Fruit fly (Drosophila melanogaster) whole organism, embryonic: ENCODE data around the gene Reg-2.

ENCODE experiments used
- CG10321 ChIP-seq: fragments of 200-800 bp; sonication (Bioruptor generic); IDR thresholded peaks from 2 replicates; pipeline ENCODE4 v1.3.6; 2022; ENCODE audit warnings: missing biosample characterization, missing genetic modification characterization
- CG11247 ChIP-seq: fragments of 200-800 bp; sonication (Bioruptor generic); IDR thresholded peaks from 2 replicates; pipeline ENCODE4 v1.3.6; 2022; ENCODE audit warnings: missing biosample characterization, missing genetic modification characterization
- CG12071 ChIP-seq: fragments of 200-800 bp; sonication (Bioruptor generic); optimal IDR thresholded peaks from 3 replicates; lab custom pipeline; 2018; ENCODE audit warnings: missing biosample characterization, mild to moderate bottlenecking, missing genetic modification characterization
- CG12104 ChIP-seq: fragments of 200-800 bp; sonication (Bioruptor generic); optimal IDR thresholded peaks from 3 replicates; lab custom pipeline; 2016; ENCODE audit warnings: missing biosample characterization, missing genetic modification characterization
- CG14050 ChIP-seq: fragments of 200-800 bp; sonication (Bioruptor generic); IDR thresholded peaks from 3 replicates; pipeline ENCODE4 v1.3.6; 2022; ENCODE audit warnings: missing biosample characterization, missing genetic modification characterization
- CG17186 ChIP-seq: fragments of 200-800 bp; sonication (Bioruptor generic); optimal IDR thresholded peaks from 3 replicates; lab custom pipeline; 2017; ENCODE audit warnings: missing biosample characterization, missing genetic modification reagents, missing genetic modification characterization
- CG17361 ChIP-seq: fragments of 200-800 bp; sonication (Bioruptor generic); IDR thresholded peaks from 3 replicates; pipeline ENCODE4 v1.3.6; 2022; ENCODE audit warnings: missing biosample characterization, missing genetic modification characterization
- CG1792 ChIP-seq: fragments of 200-800 bp; sonication (Bioruptor generic); optimal IDR thresholded peaks from 2 replicates; lab custom pipeline; 2016; ENCODE audit warnings: missing biosample characterization, missing genetic modification characterization
- CG2678 ChIP-seq: fragments of 200-800 bp; sonication (Bioruptor generic); optimal IDR thresholded peaks from 3 replicates; lab custom pipeline; 2019; ENCODE audit warnings: missing biosample characterization, mild to moderate bottlenecking, missing genetic modification characterization, moderate library complexity
- CG2712 ChIP-seq: fragments of 200-800 bp; optimal IDR thresholded peaks from 3 replicates; lab custom pipeline; 2019; ENCODE audit warnings: missing biosample characterization, mild to moderate bottlenecking, missing genetic modification characterization, moderate library complexity
- CG3065 ChIP-seq: fragments of 200-800 bp; sonication (Bioruptor generic); optimal IDR thresholded peaks from 2 replicates; lab custom pipeline; 2016; ENCODE audit warnings: missing biosample characterization, missing genetic modification characterization
- CG31388 ChIP-seq: fragments of 200-800 bp; sonication (Bioruptor generic); optimal IDR thresholded peaks from 2 replicates; lab custom pipeline; 2016; ENCODE audit warnings: missing biosample characterization, missing genetic modification characterization
- CG3847 ChIP-seq: fragments of 200-800 bp; sonication (Bioruptor generic); IDR thresholded peaks from 2 replicates; pipeline ENCODE4 v1.3.6; 2022; ENCODE audit warnings: missing biosample characterization, missing genetic modification characterization
- CG7928 ChIP-seq: fragments of 200-800 bp; sonication (Bioruptor generic); optimal IDR thresholded peaks from 2 replicates; lab custom pipeline; 2017; ENCODE audit warnings: missing biosample characterization, mild to moderate bottlenecking, missing genetic modification characterization
- CG8765 ChIP-seq: fragments of 200-800 bp; sonication (Bioruptor generic); IDR thresholded peaks from 2 replicates; pipeline ENCODE4 v1.3.6; 2022; ENCODE audit warnings: missing biosample characterization, missing genetic modification characterization
- CG9215 ChIP-seq: fragments of 200-800 bp; sonication (Bioruptor generic); IDR thresholded peaks from 2 replicates; pipeline ENCODE4 v1.3.6; 2022; ENCODE audit warnings: missing biosample characterization, missing genetic modification characterization
- CG9797 ChIP-seq: fragments of 200-800 bp; sonication (Bioruptor generic); optimal IDR thresholded peaks from 3 replicates; lab custom pipeline; 2018; ENCODE audit warnings: missing biosample characterization, mild to moderate bottlenecking, missing genetic modification characterization
- E2f2 ChIP-seq: fragments of 200-800 bp; sonication (Bioruptor generic); IDR thresholded peaks from 2 replicates; pipeline ENCODE4 v1.3.6; 2022; ENCODE audit warnings: missing biosample characterization, missing genetic modification characterization
- Ets65A ChIP-seq: fragments of 200-800 bp; sonication (Bioruptor generic); peaks from one replicate; lab custom pipeline; 2016; ENCODE audit warnings: missing biosample characterization, missing genetic modification characterization
- HLH3B ChIP-seq: fragments of 200-800 bp; sonication (Bioruptor generic); IDR thresholded peaks from 2 replicates; pipeline ENCODE4 v1.3.6; 2022; ENCODE audit warnings: missing biosample characterization, missing genetic modification characterization
- HmgZ ChIP-seq: fragments of 200-800 bp; sonication (Bioruptor generic); optimal IDR thresholded peaks from 2 replicates; lab custom pipeline; 2018; ENCODE audit warnings: missing biosample characterization, mild to moderate bottlenecking, missing genetic modification characterization
- NFAT ChIP-seq: fragments of 200-800 bp; sonication (Bioruptor generic); IDR thresholded peaks from 2 replicates; pipeline ENCODE4 v1.3.6; 2022; ENCODE audit warnings: missing biosample characterization, missing genetic modification characterization
- Oaz ChIP-seq: fragments of 200-800 bp; sonication (Bioruptor generic); IDR thresholded peaks from 2 replicates; pipeline ENCODE4 v1.3.6; 2022; ENCODE audit warnings: missing biosample characterization, missing genetic modification characterization
- Oli ChIP-seq: fragments of 200-800 bp; sonication (Bioruptor generic); optimal IDR thresholded peaks from 2 replicates; lab custom pipeline; 2018; ENCODE audit warnings: missing biosample characterization, mild to moderate bottlenecking, missing genetic modification characterization, moderate library complexity
- Sox100B ChIP-seq: fragments of 200-800 bp; sonication (Bioruptor generic); optimal IDR thresholded peaks from 3 replicates; lab custom pipeline; 2018; ENCODE audit warnings: missing biosample characterization, mild to moderate bottlenecking, missing genetic modification characterization
- Spps ChIP-seq: fragments of 200-800 bp; sonication (Bioruptor generic); optimal IDR thresholded peaks from 2 replicates; lab custom pipeline; 2018; ENCODE audit warnings: missing biosample characterization, mild to moderate bottlenecking, missing genetic modification characterization
- Ssrp ChIP-seq: fragments of 200-800 bp; sonication (Bioruptor generic); optimal IDR thresholded peaks from 2 replicates; lab custom pipeline; 2018; ENCODE audit warnings: missing biosample characterization, mild to moderate bottlenecking, missing genetic modification characterization, moderate library complexity
- Taf1 ChIP-seq: fragments of 200-800 bp; sonication (Bioruptor generic); IDR thresholded peaks from 2 replicates; pipeline ENCODE4 v1.3.6; 2022; ENCODE audit warnings: missing biosample characterization, missing genetic modification characterization
- ab ChIP-seq: fragments of 200-800 bp; sonication (Bioruptor generic); optimal IDR thresholded peaks from 2 replicates; lab custom pipeline; 2016; ENCODE audit warnings: missing biosample characterization, missing genetic modification characterization
- al ChIP-seq: fragments of 200-800 bp; sonication (Bioruptor generic); IDR thresholded peaks from 2 replicates; pipeline ENCODE4 v1.3.6; 2022; ENCODE audit warnings: missing biosample characterization, missing genetic modification characterization
- bowl ChIP-seq: fragments of 200-800 bp; sonication (Bioruptor generic); IDR thresholded peaks from 2 replicates; pipeline ENCODE4 v1.3.6; 2022; ENCODE audit warnings: missing biosample characterization, missing genetic modification characterization
- chn ChIP-seq: fragments of 200-800 bp; sonication (Bioruptor generic); optimal IDR thresholded peaks from 2 replicates; lab custom pipeline; 2016; ENCODE audit warnings: missing biosample characterization, missing genetic modification characterization
- crc ChIP-seq: fragments of 200-800 bp; sonication (Bioruptor generic); optimal IDR thresholded peaks from 2 replicates; lab custom pipeline; 2016; ENCODE audit warnings: missing biosample characterization, missing genetic modification characterization
- cwo ChIP-seq: fragments of 200-800 bp; sonication (Bioruptor generic); optimal IDR thresholded peaks from 3 replicates; lab custom pipeline; 2017; ENCODE audit warnings: missing biosample characterization, missing genetic modification characterization, mild to moderate bottlenecking, moderate library complexity, missing genetic modification reagents
- dmrt99B ChIP-seq: fragments of 200-800 bp; sonication (Bioruptor generic); optimal IDR thresholded peaks from 2 replicates; lab custom pipeline; 2018; ENCODE audit warnings: missing biosample characterization, mild to moderate bottlenecking, missing genetic modification characterization, moderate library complexity
- dysf ChIP-seq: fragments of 200-800 bp; sonication (Bioruptor generic); IDR thresholded peaks from 3 replicates; pipeline ENCODE4 v1.3.6; 2022; ENCODE audit warnings: missing biosample characterization, missing genetic modification characterization
- ems ChIP-seq: fragments of 200-800 bp; sonication (Bioruptor generic); optimal IDR thresholded peaks from 3 replicates; lab custom pipeline; 2016; ENCODE audit warnings: missing biosample characterization, missing genetic modification characterization
- eyg ChIP-seq: fragments of 200-800 bp; sonication (Bioruptor generic); optimal IDR thresholded peaks from 3 replicates; lab custom pipeline; 2016; ENCODE audit warnings: missing biosample characterization, missing genetic modification characterization
- fd3F ChIP-seq: fragments of 200-800 bp; sonication (Bioruptor generic); optimal IDR thresholded peaks from 2 replicates; lab custom pipeline; 2018; ENCODE audit warnings: missing biosample characterization, mild to moderate bottlenecking, missing genetic modification characterization, moderate library complexity
- her ChIP-seq: fragments of 200-800 bp; sonication (Bioruptor generic); optimal IDR thresholded peaks from 2 replicates; lab custom pipeline; 2016; ENCODE audit warnings: missing biosample characterization, missing genetic modification characterization
- pnt ChIP-seq: fragments of 200-800 bp; sonication (Bioruptor generic); optimal IDR thresholded peaks from 3 replicates; lab custom pipeline; 2016; ENCODE audit warnings: missing biosample characterization, missing genetic modification characterization
- psq ChIP-seq: fragments of 200-800 bp; sonication (Bioruptor generic); optimal IDR thresholded peaks from 2 replicates; lab custom pipeline; 2017; ENCODE audit warnings: missing biosample characterization, missing genetic modification characterization
- row ChIP-seq: fragments of 200-800 bp; sonication (Bioruptor generic); IDR thresholded peaks from 3 replicates; pipeline ENCODE4 v1.3.6; 2022; ENCODE audit warnings: missing biosample characterization, missing genetic modification characterization
- sim ChIP-seq: fragments of 200-800 bp; sonication (Bioruptor generic); IDR thresholded peaks from 2 replicates; pipeline ENCODE4 v1.3.6; 2022; ENCODE audit warnings: missing biosample characterization, missing genetic modification characterization
- sna ChIP-seq: fragments of 200-800 bp; sonication (Bioruptor generic); IDR thresholded peaks from 2 replicates; pipeline ENCODE4 v1.3.6; 2022; ENCODE audit warnings: missing biosample characterization, missing genetic modification characterization; ENCODE audit not compliant: partially characterized antibody
- sob ChIP-seq: fragments of 200-800 bp; sonication (Bioruptor generic); IDR thresholded peaks from 2 replicates; pipeline ENCODE4 v1.3.6; 2022; ENCODE audit warnings: missing biosample characterization, missing genetic modification characterization
- sqz ChIP-seq: fragments of 200-800 bp; sonication (Bioruptor generic); optimal IDR thresholded peaks from 3 replicates; lab custom pipeline; 2018; ENCODE audit warnings: missing biosample characterization, mild to moderate bottlenecking, missing genetic modification characterization
- ssp ChIP-seq: fragments of 200-800 bp; sonication (Bioruptor generic); IDR thresholded peaks from 2 replicates; pipeline ENCODE4 v1.3.6; 2022; ENCODE audit warnings: missing biosample characterization, missing genetic modification characterization
- trem ChIP-seq: fragments of 200-800 bp; optimal IDR thresholded peaks from 3 replicates; lab custom pipeline; 2019; ENCODE audit warnings: missing biosample characterization, mild to moderate bottlenecking, missing genetic modification characterization, moderate library complexity
- tup ChIP-seq: fragments of 200-800 bp; sonication (Bioruptor generic); optimal IDR thresholded peaks from 2 replicates; lab custom pipeline; 2016; ENCODE audit warnings: missing biosample characterization, mild to moderate bottlenecking, missing genetic modification characterization, moderate library complexity

The Reg-2 gene

DNA sequence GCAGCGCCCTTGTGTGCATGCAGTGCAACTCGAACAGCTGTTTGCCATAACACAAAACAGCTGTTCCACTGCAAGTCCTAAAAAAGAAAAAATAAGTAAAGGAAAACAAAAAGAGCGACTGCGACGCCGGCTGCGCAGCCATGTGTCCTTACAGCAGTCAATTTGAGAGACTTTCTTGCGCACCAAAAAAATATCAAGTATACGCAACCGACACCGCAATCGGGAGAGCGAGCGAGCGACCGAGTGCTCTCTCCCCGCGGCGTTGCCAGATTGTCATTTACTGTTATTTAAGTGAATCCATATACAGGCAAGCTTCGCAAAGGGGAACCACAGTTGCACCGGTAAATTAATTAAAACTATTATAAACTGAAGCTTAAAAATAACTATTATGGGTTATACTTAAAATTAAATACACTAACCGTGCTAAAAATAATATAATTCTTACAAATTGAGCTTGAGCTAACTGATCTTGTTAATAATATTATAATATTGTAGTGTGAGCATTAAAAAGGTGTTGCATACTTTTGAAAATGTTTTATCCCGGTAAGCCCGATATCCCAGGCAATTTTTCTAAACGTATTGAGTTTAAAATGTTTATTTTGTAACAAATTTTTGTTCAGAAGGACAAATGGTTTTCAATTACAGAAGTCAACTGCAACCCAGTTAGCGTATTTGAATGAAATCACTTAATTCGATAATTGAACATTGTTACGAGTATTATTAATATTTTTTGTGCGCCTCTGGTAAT lies 23.7 kb upstream of the Reg-2 start (continued):
- TF ChIP-seq chn (peak; percentile 19), ab (GFP tag; lab: Kevin White, UChicago) (no peak), ems (peak; percentile 18), CG3065 (GFP tag; lab: Kevin White, UChicago) (no peak), dmrt99B (tag; lab: Kevin White, UChicago) (peak; percentile 24), bowl (GFP tag; lab: Robert Waterston, UW) (no peak), Oaz (GFP tag; lab: Robert Waterston, UW) (no peak; the same call in 1 of the 2 replicates), cwo (GFP tag; lab: Kevin White, UChicago) (peak; percentile 14), fd3F (GFP tag; lab: Kevin White, UChicago) (peak; percentile 13), CG1792 (no peak), HLH3B (GFP tag; lab: Robert Waterston, UW) (peak; percentile 52; the same call in 1 of the 2 replicates), Ssrp (peak; percentile 30), CG31388 (GFP tag; lab: Kevin White, UChicago) (no peak), row (GFP tag; lab: Robert Waterston, UW) (peak; percentile 87), CG12071 (GFP tag; lab: Kevin White, UChicago) (no peak), dysf (GFP tag; lab: Robert Waterston, UW) (peak; percentile 54; the same call in 1 of the 3 replicates), Taf1 (GFP tag; lab: Robert Waterston, UW) (peak; percentile 48), crc (no peak), eyg (GFP tag; lab: Kevin White, UChicago) (no peak), Sox100B (peak; percentile 50), CG17186 (GFP tag; lab: Kevin White, UChicago) (no peak), al (GFP tag; lab: Robert Waterston, UW) (peak; percentile 62), trem (tag; lab: Kevin White, UChicago) (peak; percentile 8), CG3847 (GFP tag; lab: Robert Waterston, UW) (peak; percentile 40; the same call in 1 of the 2 replicates), sim (GFP tag; lab: Robert Waterston, UW) (no peak), CG7928 (GFP tag; lab: Kevin White, UChicago) (no peak), sna (GFP tag; lab: Robert Waterston, UW) (no peak), CG9797 (GFP tag; lab: Kevin White, UChicago) (no peak), CG8765 (GFP tag; lab: Robert Waterston, UW) (peak; percentile 18; the same call in 1 of the 2 replicates), E2f2 (GFP tag; lab: Robert Waterston, UW) (peak; percentile 11; the same call in 1 of the 2 replicates), CG10321 (0 out of 2 replicates have a peak, but pooled peaks have one; percentile 10), her (no peak), CG17361 (GFP tag; lab: Robert Waterston, UW) (0 out of 3 replicates have a peak, but pooled peaks have one; percentile 48), sqz (GFP tag; lab: Kevin White, UChicago) (peak; percentile 79), Oli (tag; lab: Kevin White, UChicago) (peak; percentile 15), CG11247 (GFP tag; lab: Robert Waterston, UW) (peak; percentile 71), pnt (GFP tag; lab: Kevin White, UChicago) (no peak), CG14050 (GFP tag; lab: Robert Waterston, UW) (peak; percentile 23; the same call in 1 of the 3 replicates), tup (GFP tag; lab: Kevin White, UChicago) (no peak), sob (GFP tag; lab: Robert Waterston, UW) (peak; percentile 71), HmgZ (tag; lab: Kevin White, UChicago) (peak; percentile 9), CG9215 (GFP tag; lab: Robert Waterston, UW) (peak; percentile 46), CG2712 (tag; lab: Kevin White, UChicago) (peak; percentile 26), psq (GFP tag; lab: Kevin White, UChicago) (no peak), ssp (GFP tag; lab: Robert Waterston, UW) (no peak; the same call in 1 of the 2 replicates), CG2678 (tag; lab: Kevin White, UChicago) (peak; percentile 58), Ets65A (GFP tag; lab: Kevin White, UChicago) (peak; percentile 81), CG12104 (GFP tag; lab: Kevin White, UChicago) (peak; percentile 36), NFAT (GFP tag; lab: Robert Waterston, UW) (peak; percentile 50), Spps (tag; lab: Kevin White, UChicago) (no peak)
